Fruit fly (Drosophila melanogaster) whole organism, wandering third instar larva: ENCODE results near the gene CG12320.

ENCODE experiments used
- CG32264 ChIP-seq: fragments of 200-800 bp; sonication (Bioruptor generic); optimal IDR thresholded peaks from 2 replicates; lab custom pipeline; 2016; ENCODE audit warnings: missing biosample characterization, missing genetic modification characterization
- Dfd ChIP-seq: fragments of >200 bp; optimal IDR thresholded peaks from 2 replicates; lab custom pipeline; 2017; ENCODE audit warnings: missing biosample characterization, missing genetic modification characterization
- Dif ChIP-seq: fragments of 200-275, 200-300 bp; sonication (Bioruptor generic); optimal IDR thresholded peaks from 2 replicates; lab custom pipeline; 2018; ENCODE audit warnings: missing biosample characterization, missing genetic modification characterization; ENCODE audit not compliant: partially characterized antibody
- GATAd ChIP-seq: sonication (Bioruptor generic); optimal IDR thresholded peaks from 2 replicates; lab custom pipeline; 2016; ENCODE audit warnings: missing biosample characterization, missing genetic modification characterization
- HLH106 ChIP-seq: fragments of 200-800 bp; optimal IDR thresholded peaks from 3 replicates; lab custom pipeline; 2019; ENCODE audit warnings: missing biosample characterization, mild to moderate bottlenecking, missing genetic modification characterization, moderate library complexity
- Hnf4 ChIP-seq: fragments of 200-800 bp; sonication (Bioruptor generic); optimal IDR thresholded peaks from 2 replicates; lab custom pipeline; 2016; ENCODE audit warnings: missing biosample characterization, mild to moderate bottlenecking, missing genetic modification characterization
- Hr83 ChIP-seq: fragments of 200-300 bp; sonication (Bioruptor generic); optimal IDR thresholded peaks from 2 replicates; lab custom pipeline; 2016; ENCODE audit warnings: missing biosample characterization, mild to moderate bottlenecking, missing genetic modification characterization, moderate library complexity; ENCODE audit not compliant: poor library complexity, severe bottlenecking
- Jra ChIP-seq: sonication (Bioruptor generic); optimal IDR thresholded peaks from 2 replicates; lab custom pipeline; 2016; ENCODE audit warnings: missing biosample characterization, missing genetic modification characterization
- Mio ChIP-seq: sonication (Bioruptor generic); optimal IDR thresholded peaks from 2 replicates; lab custom pipeline; 2016; ENCODE audit warnings: missing biosample characterization, missing genetic modification characterization
- Myc ChIP-seq: fragments of >200 bp; optimal IDR thresholded peaks from 2 replicates; lab custom pipeline; 2017
- N ChIP-seq: fragments of >200 bp; optimal IDR thresholded peaks from 2 replicates; lab custom pipeline; 2018; ENCODE audit warnings: missing biosample characterization, missing external identifiers, missing genetic modification characterization
- OdsH ChIP-seq: fragments of 200-800 bp; sonication (Bioruptor generic); optimal IDR thresholded peaks from 2 replicates; lab custom pipeline; 2016; ENCODE audit warnings: missing biosample characterization, mild to moderate bottlenecking, missing genetic modification characterization
- Rel ChIP-seq, 2 experiments: fragments of 200-800 bp; sonication (Bioruptor generic) in 1 of 2; optimal IDR thresholded peaks; 2 replicates in 1 of 2; 3 replicates in 1 of 2; lab custom pipeline; 2016 to 2019; ENCODE audit warnings: mild to moderate bottlenecking in 2 of 2, missing biosample characterization in 2 of 2, missing genetic modification characterization in 2 of 2, moderate library complexity in 1 of 2
- Sp1 ChIP-seq: fragments of 200-800 bp; sonication (Bioruptor generic); optimal IDR thresholded peaks from 3 replicates; lab custom pipeline; 2019; ENCODE audit warnings: missing biosample characterization, mild to moderate bottlenecking, missing genetic modification characterization, moderate library complexity
- Vsx2 ChIP-seq: fragments of 200-300, 225-300 bp; sonication (Bioruptor generic); optimal IDR thresholded peaks from 2 replicates; lab custom pipeline; 2018; ENCODE audit warnings: missing biosample characterization, missing genetic modification characterization; ENCODE audit not compliant: partially characterized antibody
- br ChIP-seq: fragments of 200-800 bp; sonication (Bioruptor generic); optimal IDR thresholded peaks from 2 replicates; lab custom pipeline; 2016; ENCODE audit warnings: missing biosample characterization, missing genetic modification characterization
- brk ChIP-seq: fragments of 200-800 bp; sonication (Bioruptor generic); optimal IDR thresholded peaks from 2 replicates; lab custom pipeline; 2016; ENCODE audit warnings: missing biosample characterization, mild to moderate bottlenecking, missing genetic modification characterization
- dl ChIP-seq, 2 experiments: fragments of 175-275, 200-275 bp in 1 of 2; fragments of 200-275 bp in 1 of 2; sonication (Bioruptor generic); optimal IDR thresholded peaks; lab custom pipeline; 2018; ENCODE audit warnings: mild to moderate bottlenecking in 2 of 2, missing biosample characterization in 2 of 2, missing genetic modification characterization in 2 of 2, moderate library complexity in 2 of 2; ENCODE audit not compliant: partially characterized antibody in 2 of 2, insufficient read depth in 1 of 2
- dmrt93B ChIP-seq: fragments of 200-800 bp; sonication (Bioruptor generic); optimal IDR thresholded peaks from 2 replicates; lab custom pipeline; 2018; ENCODE audit warnings: missing biosample characterization, mild to moderate bottlenecking, missing genetic modification characterization
- dsf ChIP-seq: sonication (Bioruptor generic); optimal IDR thresholded peaks from 2 replicates; lab custom pipeline; 2016; ENCODE audit warnings: missing biosample characterization, missing genetic modification characterization, borderline replicate concordance
- ey ChIP-seq: fragments of 200-800 bp; sonication (Bioruptor generic); optimal IDR thresholded peaks from 2 replicates; lab custom pipeline; 2016; ENCODE audit warnings: missing biosample characterization, missing genetic modification characterization
- foxo ChIP-seq, 2 experiments: fragments of 200-800 bp; sonication (Bioruptor generic); optimal IDR thresholded peaks; 2 replicates in 1 of 2; 3 replicates in 1 of 2; lab custom pipeline; 2016 to 2017; ENCODE audit warnings: missing biosample characterization in 2 of 2, missing genetic modification characterization in 2 of 2
- fru ChIP-seq: fragments of 200-800 bp; sonication (Bioruptor generic); optimal IDR thresholded peaks from 3 replicates; lab custom pipeline; 2016; ENCODE audit warnings: missing biosample characterization, mild to moderate bottlenecking, missing genetic modification characterization
- h ChIP-seq: fragments of 200-800 bp; sonication (Bioruptor generic); optimal IDR thresholded peaks from 3 replicates; lab custom pipeline; 2016; ENCODE audit warnings: missing biosample characterization, mild to moderate bottlenecking, missing genetic modification characterization
- jim ChIP-seq: fragments of 175-275, 200-325 bp; sonication (Bioruptor generic); optimal IDR thresholded peaks from 2 replicates; lab custom pipeline; 2016; ENCODE audit warnings: missing biosample characterization, mild to moderate bottlenecking, missing genetic modification characterization
- lola ChIP-seq: fragments of >200 bp; optimal IDR thresholded peaks from 2 replicates; lab custom pipeline; 2017; ENCODE audit warnings: missing biosample characterization, missing genetic modification characterization
- psq ChIP-seq: fragments of 200-800 bp; sonication (Bioruptor generic); optimal IDR thresholded peaks from 3 replicates; lab custom pipeline; 2017; ENCODE audit warnings: missing biosample characterization, mild to moderate bottlenecking, missing genetic modification characterization, moderate library complexity
- rgr ChIP-seq: fragments of 200-800 bp; sonication (Bioruptor generic); optimal IDR thresholded peaks from 3 replicates; lab custom pipeline; 2016; ENCODE audit warnings: missing biosample characterization, mild to moderate bottlenecking, missing genetic modification characterization
- sage ChIP-seq: fragments of 200-800 bp; sonication (Bioruptor generic); optimal IDR thresholded peaks from 2 replicates; lab custom pipeline; 2016; ENCODE audit warnings: missing biosample characterization, mild to moderate bottlenecking, missing genetic modification characterization
- sv ChIP-seq: fragments of 200-800 bp; sonication (Bioruptor generic); optimal IDR thresholded peaks from 3 replicates; lab custom pipeline; 2016; ENCODE audit warnings: missing biosample characterization, missing genetic modification characterization
- tai ChIP-seq: sonication (Bioruptor generic); optimal IDR thresholded peaks from 2 replicates; lab custom pipeline; 2016; ENCODE audit warnings: missing biosample characterization, missing genetic modification characterization
- usp ChIP-seq: fragments of >200 bp; optimal IDR thresholded peaks from 2 replicates; lab custom pipeline; 2017; ENCODE audit warnings: missing biosample characterization, missing genetic modification characterization
- woc ChIP-seq: sonication (Bioruptor generic); optimal IDR thresholded peaks from 2 replicates; lab custom pipeline; 2016; ENCODE audit warnings: missing biosample characterization, mild to moderate bottlenecking, missing genetic modification characterization

The CG12320 gene

dm6 chr3R:18252578-18252977 is at the start of gene CG12320:
CG12320 (minus strand) TSS chr3R:18252734.
- TF ChIP-seq Dif (GFP tag; lab: Kevin White, UChicago) (no peak), woc (GFP tag; lab: Kevin White, UChicago) (no peak), CG32264 (GFP tag; lab: Kevin White, UChicago) (no peak)

dm6 chr3R:18301569-18301968 is 49.0 kb upstream of the CG12320 start, which contains the start of gene Polr1E:
Polr1E (minus strand) TSS chr3R:18301728.
- TF ChIP-seq woc (GFP tag; lab: Kevin White, UChicago) (no peak), Hr83 (no peak), Dif (GFP tag; lab: Kevin White, UChicago) (peak; percentile 79), brk (no peak), dl (GFP tag; optimal IDR thresholded peaks at IDR 0.05; lab: Kevin White, UChicago; ENCODE audit: insufficient read depth in 1 of 2, partially characterized antibody in 2 of 2) (peak in 1 of 2 experiments; percentile 9), Jra (GFP tag; lab: Kevin White, UChicago) (no peak), N (GFP tag; lab: Kevin White, UChicago) (no peak), Rel (GFP tag; optimal IDR thresholded peaks at IDR 0.05; lab: Kevin White, UChicago) (no peak), Rel (tag; optimal IDR thresholded peaks at IDR 0.05; lab: Kevin White, UChicago) (no peak), OdsH (GFP tag; lab: Kevin White, UChicago) (no peak), fru (GFP tag; lab: Kevin White, UChicago) (no peak), br (GFP tag; lab: Kevin White, UChicago) (no peak), Mio (no peak), Myc (peak; percentile 18), rgr (GFP tag; lab: Kevin White, UChicago) (no peak), Vsx2 (GFP tag; lab: Kevin White, UChicago) (peak; percentile 33), ey (no peak)

- no peak for TF ChIP-seq Dfd (GFP tag; lab: Kevin White, UChicago)
- no peak for TF ChIP-seq dl (GFP tag; optimal IDR thresholded peaks at IDR 0.05; lab: Kevin White, UChicago; ENCODE audit: insufficient read depth in 1 of 2, partially characterized antibody in 2 of 2)
- peak; percentile 44 for TF ChIP-seq br (GFP tag; lab: Kevin White, UChicago)
- TF ChIP-seq HLH106 (tag; lab: Kevin White, UChicago) = peak; percentile 78
- TF ChIP-seq fru (GFP tag; lab: Kevin White, UChicago) = peak; percentile 67
- TF ChIP-seq Hnf4 (GFP tag; lab: Kevin White, UChicago) = peak; percentile 64
- peak; percentile 62 for TF ChIP-seq rgr (GFP tag; lab: Kevin White, UChicago)
- TF ChIP-seq Hr83 = no peak
- TF ChIP-seq woc (GFP tag; lab: Kevin White, UChicago) = peak; percentile 73
- TF ChIP-seq sage (GFP tag; lab: Kevin White, UChicago) = peak; percentile 4
- TF ChIP-seq Jra (GFP tag; lab: Kevin White, UChicago) = peak; percentile 45
- peak; percentile 27 for TF ChIP-seq Myc
- TF ChIP-seq dsf = peak; percentile 58
- TF ChIP-seq psq (GFP tag; lab: Kevin White, UChicago) = peak; percentile 54
- TF ChIP-seq brk = no peak
- TF ChIP-seq usp (GFP tag; lab: Kevin White, UChicago) = no peak
- peak; percentile 8 for TF ChIP-seq OdsH (GFP tag; lab: Kevin White, UChicago)
- TF ChIP-seq dmrt93B (GFP tag; lab: Kevin White, UChicago) = peak; percentile 53
- no peak for TF ChIP-seq Dif (GFP tag; lab: Kevin White, UChicago)
- TF ChIP-seq Sp1 (GFP tag; lab: Kevin White, UChicago) = peak; percentile 63
- no peak for TF ChIP-seq Rel (GFP tag; optimal IDR thresholded peaks at IDR 0.05; lab: Kevin White, UChicago)
- TF ChIP-seq Rel (tag; optimal IDR thresholded peaks at IDR 0.05; lab: Kevin White, UChicago) = peak; percentile 33
- no peak for TF ChIP-seq tai
- peak; percentile 64 for TF ChIP-seq ey
Observed at dm6 chr3R:18298900-18299321, 46.4 kb upstream of the CG12320 start, which contains the start of gene Dlc90F. Dlc90F (plus strand) TSS chr3R:18299229.

- TF ChIP-seq rgr (GFP tag; lab: Kevin White, UChicago) (peak; percentile 59), tai (no peak), h (GFP tag; lab: Kevin White, UChicago) (peak; percentile 56), GATAd (GFP tag; lab: Kevin White, UChicago) (peak; percentile 2), Dif (GFP tag; lab: Kevin White, UChicago) (peak; percentile 42), CG32264 (GFP tag; lab: Kevin White, UChicago) (no peak), sage (GFP tag; lab: Kevin White, UChicago) (peak; percentile 34), jim (GFP tag; lab: Kevin White, UChicago) (peak; percentile 89), N (GFP tag; lab: Kevin White, UChicago) (no peak), Rel (GFP tag; optimal IDR thresholded peaks at IDR 0.05; lab: Kevin White, UChicago) (peak; percentile 68), Rel (tag; optimal IDR thresholded peaks at IDR 0.05; lab: Kevin White, UChicago) (peak; percentile 10), Jra (GFP tag; lab: Kevin White, UChicago) (peak; percentile 87), dl (GFP tag; optimal IDR thresholded peaks at IDR 0.05; lab: Kevin White, UChicago; ENCODE audit: insufficient read depth in 1 of 2, partially characterized antibody in 2 of 2) (peak in 1 of 2 experiments; percentile 29), foxo (GFP tag; optimal IDR thresholded peaks at IDR 0.05; lab: Kevin White, UChicago) (peak in 1 of 2 experiments; percentile 37), ey (peak; percentile 41), sv (no peak), HLH106 (tag; lab: Kevin White, UChicago) (peak; percentile 27), dmrt93B (GFP tag; lab: Kevin White, UChicago) (no peak), Hr83 (peak; percentile 97), Hnf4 (GFP tag; lab: Kevin White, UChicago) (peak; percentile 58), OdsH (GFP tag; lab: Kevin White, UChicago) (peak; percentile 32), fru (GFP tag; lab: Kevin White, UChicago) (peak; percentile 23), lola (no peak), psq (GFP tag; lab: Kevin White, UChicago) (peak; percentile 6), Mio (peak; percentile 63), br (GFP tag; lab: Kevin White, UChicago) (peak; percentile 55)
Observed at dm6 chr3R:18298298-18298899, 45.9 kb upstream of the CG12320 start.
